Worm (Caenorhabditis elegans) whole organism, L1 larva: ENCODE results near the gene C34D10.5.

Experiments
- alr-1 ChIP-seq: fragments of 200-800 bp; sonication (Bioruptor generic); optimal IDR thresholded peaks from 2 replicates; lab custom pipeline; 2018; ENCODE audit warnings: borderline replicate concordance, mild to moderate bottlenecking, missing genetic modification characterization, missing compliant biosample characterization
- aly-2 ChIP-seq: fragments of 150-350 bp; optimal IDR thresholded peaks from 2 replicates; lab custom pipeline; 2014; ENCODE audit warnings: missing biosample characterization, missing genetic modification characterization
- fkh-4 ChIP-seq: sonication (generic microtip); optimal IDR thresholded peaks from 2 replicates; lab custom pipeline; 2016; ENCODE audit warnings: missing compliant biosample characterization, missing genetic modification characterization, borderline replicate concordance
- jun-1 ChIP-seq: fragments of 150-350 bp; optimal IDR thresholded peaks from 2 replicates; lab custom pipeline; 2014; ENCODE audit warnings: missing biosample characterization, missing genetic modification reagents, missing genetic modification characterization
- lin-39 ChIP-seq: fragments of 150-350 bp; optimal IDR thresholded peaks from 2 replicates; lab custom pipeline; 2014; ENCODE audit warnings: missing biosample characterization, missing genetic modification reagents, missing genetic modification characterization
- nhr-11 ChIP-seq: fragments of 150-350 bp; optimal IDR thresholded peaks from 2 replicates; lab custom pipeline; 2014; ENCODE audit warnings: missing biosample characterization, missing genetic modification characterization
- nhr-20 ChIP-seq: sonication (generic microtip); optimal IDR thresholded peaks from 2 replicates; lab custom pipeline; 2016; ENCODE audit warnings: mild to moderate bottlenecking, missing genetic modification characterization, missing compliant biosample characterization
- nhr-237 ChIP-seq: fragments of 150-350 bp; optimal IDR thresholded peaks from 2 replicates; lab custom pipeline; 2014; ENCODE audit warnings: missing biosample characterization, missing genetic modification characterization
- nhr-76 ChIP-seq: sonication (generic microtip); optimal IDR thresholded peaks from 2 replicates; lab custom pipeline; 2017; ENCODE audit warnings: missing biosample characterization, missing genetic modification characterization
- nhr-77 ChIP-seq: fragments of 150-350 bp; optimal IDR thresholded peaks from 2 replicates; lab custom pipeline; 2014; ENCODE audit warnings: missing biosample characterization, missing genetic modification characterization
- rnt-1 ChIP-seq: sonication (generic microtip); optimal IDR thresholded peaks from 2 replicates; lab custom pipeline; 2016; ENCODE audit warnings: mild to moderate bottlenecking, missing genetic modification characterization, moderate library complexity, missing compliant biosample characterization
- swsn-7 ChIP-seq: sonication (generic microtip); optimal IDR thresholded peaks from 2 replicates; lab custom pipeline; 2016; ENCODE audit warnings: missing genetic modification characterization, missing compliant biosample characterization
- tbx-2 ChIP-seq: sonication (generic microtip); optimal IDR thresholded peaks from 2 replicates; lab custom pipeline; 2016; ENCODE audit warnings: missing genetic modification characterization, missing compliant biosample characterization

DNA sequence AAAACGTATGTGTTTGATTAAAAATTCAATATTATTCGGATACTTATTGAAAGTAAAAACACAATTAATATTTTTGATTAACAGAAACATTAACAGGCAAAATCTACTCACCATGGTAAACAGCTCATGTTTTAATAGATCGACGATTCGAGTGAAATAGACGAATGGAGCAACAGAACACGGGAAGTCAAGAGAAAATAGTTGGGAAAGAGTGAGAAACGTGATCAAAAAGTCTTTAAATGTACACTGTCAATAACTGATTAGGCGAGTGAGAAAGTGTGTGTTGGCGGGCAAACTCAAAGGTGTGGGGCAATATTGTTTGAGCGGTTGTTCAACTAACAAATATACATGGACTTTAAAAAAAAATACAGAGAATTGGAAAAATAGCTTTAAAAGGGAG is 19.9 kb upstream of the C34D10.5 start, which contains the start of gene sdpn-1:
- no peak for TF ChIP-seq nhr-76 (tag; lab: Kevin White, UChicago)
- no peak for TF ChIP-seq nhr-237 (tag; lab: Kevin White, UChicago)
- TF ChIP-seq tbx-2 = no peak
- TF ChIP-seq rnt-1 (tag; lab: Kevin White, UChicago) = no peak
- no peak for TF ChIP-seq lin-39 (tag; lab: Kevin White, UChicago)
- no peak for TF ChIP-seq alr-1 (tag; lab: Kevin White, UChicago)
- TF ChIP-seq swsn-7 = no peak
- no peak for TF ChIP-seq jun-1
- TF ChIP-seq nhr-77 = no peak
- TF ChIP-seq fkh-4 = no peak
- TF ChIP-seq nhr-11 (tag; lab: Kevin White, UChicago) = no peak
- TF ChIP-seq nhr-20 (tag; lab: Kevin White, UChicago) = no peak
- no peak for TF ChIP-seq aly-2 (tag; lab: Kevin White, UChicago)
